Worm (Caenorhabditis elegans) whole organism, L1 larva: ENCODE results near the gene gln-5.

Experiments used
- aha-1 ChIP-seq: fragments of 150-350 bp; optimal IDR thresholded peaks from 2 replicates; lab custom pipeline; 2014; ENCODE audit warnings: missing biosample characterization, missing genetic modification characterization
- aly-2 ChIP-seq: fragments of 150-350 bp; optimal IDR thresholded peaks from 2 replicates; lab custom pipeline; 2014; ENCODE audit warnings: missing biosample characterization, missing genetic modification characterization
- blmp-1 ChIP-seq: fragments of 150-350 bp; optimal IDR thresholded peaks from 2 replicates; lab custom pipeline; 2014; ENCODE audit warnings: missing biosample characterization, missing genetic modification characterization
- ceh-63 ChIP-seq: fragments of 200-800 bp; sonication (Bioruptor generic); optimal IDR thresholded peaks from 2 replicates; lab custom pipeline; 2018; ENCODE audit warnings: mild to moderate bottlenecking, missing genetic modification characterization, missing compliant biosample characterization
- ceh-82 ChIP-seq, 3 experiments: fragments of 150-350 bp in 1 of 3; sonication (generic microtip) in 2 of 3; optimal IDR thresholded peaks; 2 replicates each; lab custom pipeline; 2014 to 2017; ENCODE audit warnings: missing biosample characterization in 3 of 3, missing genetic modification characterization in 3 of 3
- dpl-1 ChIP-seq, 3 experiments: fragments of 150-350 bp in 2 of 3; sonication (generic microtip) in 1 of 3; optimal IDR thresholded peaks; 2 replicates each; lab custom pipeline; 2014 to 2017; ENCODE audit warnings: missing biosample characterization in 3 of 3, missing genetic modification characterization in 3 of 3, missing genetic modification reagents in 3 of 3
- dsc-1 ChIP-seq: sonication (generic microtip); optimal IDR thresholded peaks from 2 replicates; lab custom pipeline; 2016; ENCODE audit warnings: mild to moderate bottlenecking, missing genetic modification characterization, missing compliant biosample characterization
- efl-1 ChIP-seq, 4 experiments: fragments of 150-350 bp; optimal IDR thresholded peaks in 3 of 4; peaks in 1 of 4; 1 replicate in 1 of 4; 2 replicates in 3 of 4; lab custom pipeline; 2014; ENCODE audit warnings: missing biosample characterization in 2 of 4, missing genetic modification characterization in 2 of 4, missing genetic modification reagents in 2 of 4
- egl-13 ChIP-seq: sonication (generic microtip); optimal IDR thresholded peaks from 2 replicates; lab custom pipeline; 2016; ENCODE audit warnings: missing genotype, missing genetic modification reagents, missing genetic modification characterization, missing compliant biosample characterization
- egl-27 ChIP-seq, 2 experiments: fragments of 150-350 bp in 1 of 2; sonication (generic microtip); optimal IDR thresholded peaks; 3 replicates each; lab custom pipeline; 2017 to 2018; ENCODE audit warnings: missing biosample characterization in 2 of 2, missing genetic modification characterization in 2 of 2, missing genetic modification reagents in 2 of 2
- elt-3 ChIP-seq, 6 experiments: fragments of 150-350 bp in 1 of 6; sonication (generic microtip); optimal IDR thresholded peaks; 2 replicates each; lab custom pipeline; 2017 to 2018; ENCODE audit warnings: missing biosample characterization in 6 of 6, missing genetic modification characterization in 6 of 6, inconsistent platforms in 1 of 6
- ets-5 ChIP-seq: fragments of 200-800 bp; sonication (Bioruptor generic); IDR thresholded peaks from 2 replicates; pipeline ENCODE4 v1.3.6; 2022; ENCODE audit warnings: missing genetic modification characterization, missing compliant biosample characterization
- fkh-10 ChIP-seq: sonication (generic microtip); optimal IDR thresholded peaks from 2 replicates; lab custom pipeline; 2017; ENCODE audit warnings: missing biosample characterization, missing genetic modification reagents, missing genetic modification characterization
- fkh-4 ChIP-seq: sonication (generic microtip); optimal IDR thresholded peaks from 2 replicates; lab custom pipeline; 2016; ENCODE audit warnings: missing compliant biosample characterization, missing genetic modification characterization, borderline replicate concordance
- fos-1 ChIP-seq: fragments of 150-350 bp; optimal IDR thresholded peaks from 2 replicates; lab custom pipeline; 2014; ENCODE audit warnings: missing biosample characterization, missing genetic modification characterization
- hlh-4 ChIP-seq: sonication (generic microtip); optimal IDR thresholded peaks from 2 replicates; lab custom pipeline; 2016; ENCODE audit warnings: mild to moderate bottlenecking, missing genetic modification characterization, missing compliant biosample characterization
- irx-1 ChIP-seq: sonication (generic microtip); optimal IDR thresholded peaks from 2 replicates; lab custom pipeline; 2016; ENCODE audit warnings: missing genetic modification characterization, missing compliant biosample characterization
- isw-1 ChIP-seq: fragments of 200-800 bp; sonication (Bioruptor generic); IDR thresholded peaks from 2 replicates; pipeline ENCODE4 v1.3.6; 2022; ENCODE audit warnings: missing genetic modification characterization, missing compliant biosample characterization
- jun-1 ChIP-seq: fragments of 150-350 bp; optimal IDR thresholded peaks from 2 replicates; lab custom pipeline; 2014; ENCODE audit warnings: missing biosample characterization, missing genetic modification reagents, missing genetic modification characterization
- lin-13 ChIP-seq: fragments of 150-350 bp; optimal IDR thresholded peaks from 2 replicates; lab custom pipeline; 2014; ENCODE audit warnings: missing biosample characterization, missing genetic modification reagents, missing genetic modification characterization
- lin-14 ChIP-seq: fragments of 200-800 bp; sonication (Bioruptor generic); optimal IDR thresholded peaks from 2 replicates; lab custom pipeline; 2018; ENCODE audit warnings: mild to moderate bottlenecking, missing genetic modification characterization, moderate library complexity, missing compliant biosample characterization
- lin-15B ChIP-seq: fragments of 150-350 bp; sonication (generic microtip); optimal IDR thresholded peaks from 3 replicates; lab custom pipeline; 2014; ENCODE audit warnings: missing biosample characterization, missing genetic modification characterization
- lin-35 ChIP-seq, 2 experiments: fragments of 150-350 bp; optimal IDR thresholded peaks; 2 replicates each; lab custom pipeline; 2014; ENCODE audit warnings: missing biosample characterization in 2 of 2, missing genetic modification characterization in 2 of 2, missing genetic modification reagents in 2 of 2
- lin-39 ChIP-seq: fragments of 150-350 bp; optimal IDR thresholded peaks from 2 replicates; lab custom pipeline; 2014; ENCODE audit warnings: missing biosample characterization, missing genetic modification reagents, missing genetic modification characterization
- lir-3 ChIP-seq: sonication (generic microtip); optimal IDR thresholded peaks from 2 replicates; lab custom pipeline; 2016; ENCODE audit warnings: mild to moderate bottlenecking, missing genetic modification characterization, moderate library complexity, missing compliant biosample characterization; ENCODE audit not compliant: poor library complexity
- lsy-2 ChIP-seq, 2 experiments: fragments of 150-350 bp; optimal IDR thresholded peaks; 2 replicates each; lab custom pipeline; 2014; ENCODE audit warnings: missing biosample characterization in 2 of 2, missing genetic modification characterization in 2 of 2
- mef-2 ChIP-seq: fragments of 150-350 bp; optimal IDR thresholded peaks from 2 replicates; lab custom pipeline; 2014; ENCODE audit warnings: missing biosample characterization, missing genetic modification characterization
- mep-1 ChIP-seq: fragments of 150-350 bp; optimal IDR thresholded peaks from 2 replicates; lab custom pipeline; 2014; ENCODE audit warnings: missing biosample characterization, missing genetic modification characterization
- nhr-11 ChIP-seq: fragments of 150-350 bp; optimal IDR thresholded peaks from 2 replicates; lab custom pipeline; 2014; ENCODE audit warnings: missing biosample characterization, missing genetic modification characterization
- nhr-19 ChIP-seq: fragments of 200-800 bp; sonication (Bioruptor generic); conservative IDR thresholded peaks from 2 replicates; pipeline ENCODE4 v1.3.6; 2022; ENCODE audit warnings: missing genetic modification characterization, missing compliant biosample characterization
- nhr-20 ChIP-seq: sonication (generic microtip); optimal IDR thresholded peaks from 2 replicates; lab custom pipeline; 2016; ENCODE audit warnings: mild to moderate bottlenecking, missing genetic modification characterization, missing compliant biosample characterization
- nhr-237 ChIP-seq: fragments of 150-350 bp; optimal IDR thresholded peaks from 2 replicates; lab custom pipeline; 2014; ENCODE audit warnings: missing biosample characterization, missing genetic modification characterization
- nhr-47 ChIP-seq: sonication (generic microtip); optimal IDR thresholded peaks from 2 replicates; lab custom pipeline; 2016; ENCODE audit warnings: mild to moderate bottlenecking, missing genetic modification characterization, moderate library complexity, missing compliant biosample characterization
- nhr-71 ChIP-seq: sonication (generic microtip); optimal IDR thresholded peaks from 2 replicates; lab custom pipeline; 2016; ENCODE audit warnings: mild to moderate bottlenecking, missing genetic modification characterization, moderate library complexity, missing compliant biosample characterization
- nhr-76 ChIP-seq: sonication (generic microtip); optimal IDR thresholded peaks from 2 replicates; lab custom pipeline; 2017; ENCODE audit warnings: missing biosample characterization, missing genetic modification characterization
- nhr-84 ChIP-seq: sonication (generic microtip); optimal IDR thresholded peaks from 2 replicates; lab custom pipeline; 2017; ENCODE audit warnings: missing biosample characterization, missing genetic modification characterization
- nhr-85 ChIP-seq: sonication (generic microtip); peaks from one replicate; lab custom pipeline; 2016; ENCODE audit warnings: missing genetic modification characterization, inconsistent platforms, missing compliant biosample characterization
- nhr-90 ChIP-seq: sonication (generic microtip); optimal IDR thresholded peaks from 2 replicates; lab custom pipeline; 2016; ENCODE audit warnings: mild to moderate bottlenecking, missing genetic modification characterization, missing compliant biosample characterization; ENCODE audit not compliant: poor library complexity
- pag-3 ChIP-seq: sonication (generic microtip); optimal IDR thresholded peaks from 2 replicates; lab custom pipeline; 2017; ENCODE audit warnings: missing genetic modification characterization, mild to moderate bottlenecking, missing compliant biosample characterization, antibody characterized with exemption, borderline replicate concordance; ENCODE audit not compliant: insufficient read depth
- rnt-1 ChIP-seq: sonication (generic microtip); optimal IDR thresholded peaks from 2 replicates; lab custom pipeline; 2016; ENCODE audit warnings: mild to moderate bottlenecking, missing genetic modification characterization, moderate library complexity, missing compliant biosample characterization
- skn-1 ChIP-seq: fragments of 150-350 bp; optimal IDR thresholded peaks from 2 replicates; lab custom pipeline; 2014; ENCODE audit warnings: missing biosample characterization, missing genetic modification characterization
- snu-23 ChIP-seq: sonication (generic microtip); optimal IDR thresholded peaks from 2 replicates; lab custom pipeline; 2016; ENCODE audit warnings: missing genetic modification characterization, missing compliant biosample characterization
- sptf-1 ChIP-seq: fragments of 150-350 bp; optimal IDR thresholded peaks from 2 replicates; lab custom pipeline; 2014; ENCODE audit warnings: missing biosample characterization, missing genetic modification characterization
- sup-37 ChIP-seq: fragments of 200-800 bp; sonication (Bioruptor generic); optimal IDR thresholded peaks from 2 replicates; lab custom pipeline; 2018; ENCODE audit warnings: mild to moderate bottlenecking, missing genetic modification characterization, missing compliant biosample characterization
- swsn-7 ChIP-seq: sonication (generic microtip); optimal IDR thresholded peaks from 2 replicates; lab custom pipeline; 2016; ENCODE audit warnings: missing genetic modification characterization, missing compliant biosample characterization
- unc-62 ChIP-seq: fragments of 150-350 bp; optimal IDR thresholded peaks from 2 replicates; lab custom pipeline; 2014; ENCODE audit warnings: missing biosample characterization, missing genetic modification reagents, missing genetic modification characterization
- unc-86 ChIP-seq: sonication (generic microtip); optimal IDR thresholded peaks from 2 replicates; lab custom pipeline; 2016; ENCODE audit warnings: missing genetic modification characterization, missing compliant biosample characterization
- unc-98 ChIP-seq: fragments of 200-800 bp; sonication (Bioruptor generic); IDR thresholded peaks from 2 replicates; pipeline ENCODE4 v1.3.6; 2022; ENCODE audit warnings: missing genetic modification characterization, missing compliant biosample characterization
- xbp-1 ChIP-seq: sonication (generic microtip); optimal IDR thresholded peaks from 2 replicates; lab custom pipeline; 2016; ENCODE audit warnings: missing genetic modification characterization, missing compliant biosample characterization
- zag-1 ChIP-seq: fragments of 150-350 bp; optimal IDR thresholded peaks from 2 replicates; lab custom pipeline; 2014; ENCODE audit warnings: missing biosample characterization, missing genetic modification characterization
- zip-4 ChIP-seq: fragments of 200-800 bp; sonication (Bioruptor generic); optimal IDR thresholded peaks from 2 replicates; lab custom pipeline; 2018; ENCODE audit warnings: mild to moderate bottlenecking, missing genetic modification characterization, moderate library complexity, missing compliant biosample characterization
- ztf-11 ChIP-seq, 2 experiments: sonication (generic microtip); optimal IDR thresholded peaks; 2 replicates each; lab custom pipeline; 2016 to 2017; ENCODE audit warnings: missing genetic modification characterization in 2 of 2, missing biosample characterization in 1 of 2, missing compliant biosample characterization in 1 of 2

The gln-5 gene

ce11 chrIV:17278363-17278762, 4.9 kb upstream of the gln-5 start (continued):
- TF ChIP-seq fkh-4 (tag; lab: Kevin White, UChicago), result peak; percentile 86
- peak; percentile 64 for TF ChIP-seq nhr-76 (tag; lab: Kevin White, UChicago)
- peak; percentile 31 to 96 (median 66) for TF ChIP-seq elt-3 (tag; optimal IDR thresholded peaks at IDR 0.05; lab: Kevin White, UChicago)
- no peak for TF ChIP-seq ets-5
- no peak for TF ChIP-seq sptf-1 (tag; lab: Kevin White, UChicago)
- TF ChIP-seq mef-2, result peak; percentile 81
- TF ChIP-seq hlh-4 (tag; lab: Kevin White, UChicago), result peak; percentile 72
- peak; percentile 99 for TF ChIP-seq egl-13 (tag; lab: Kevin White, UChicago)
- peak; percentile 98 for TF ChIP-seq xbp-1 (tag; lab: Kevin White, UChicago)
- TF ChIP-seq nhr-237 (tag; lab: Kevin White, UChicago), result peak; percentile 92
- TF ChIP-seq ceh-82 (tag; optimal IDR thresholded peaks at IDR 0.05; lab: Kevin White, UChicago), result peak; percentile 94 to 97 (median 95)
- peak; percentile 96 for TF ChIP-seq nhr-11 (tag; lab: Kevin White, UChicago)
- TF ChIP-seq lin-13, result peak; percentile 92
- peak; percentile 99 for TF ChIP-seq unc-86 (tag; lab: Kevin White, UChicago)
- TF ChIP-seq ceh-63 (GFP tag; lab: Kevin White, UChicago), result peak; percentile 82
- no peak for TF ChIP-seq nhr-84 (tag; lab: Kevin White, UChicago)
- peak; percentile 59 to 96 for TF ChIP-seq ztf-11 (tag; optimal IDR thresholded peaks at IDR 0.05; lab: Kevin White, UChicago)
- TF ChIP-seq nhr-90 (tag; lab: Kevin White, UChicago), result peak; percentile 98
- peak; percentile 91 for TF ChIP-seq lin-39
- TF ChIP-seq efl-1 (optimal IDR thresholded peaks at IDR 0.05; lab: Kevin White, UChicago), result peak; percentile 86 to 89
- TF ChIP-seq efl-1 (GFP tag; optimal IDR thresholded peaks at IDR 0.05 in 1 of 2; lab: Kevin White, UChicago), result peak; percentile 72 to 98
- peak; percentile 99 for TF ChIP-seq nhr-20 (tag; lab: Kevin White, UChicago)
- TF ChIP-seq rnt-1 (tag; lab: Kevin White, UChicago), result peak; percentile 82
- peak; percentile 71 to 88 for TF ChIP-seq egl-27 (tag; optimal IDR thresholded peaks at IDR 0.05; lab: Kevin White, UChicago)
- no peak for TF ChIP-seq pag-3 (tag; lab: Kevin White, UChicago)
- peak; percentile 71 for TF ChIP-seq lin-15B (tag; lab: Kevin White, UChicago)
- peak; percentile 83 to 90 for TF ChIP-seq lin-35 (GFP tag; optimal IDR thresholded peaks at IDR 0.05; lab: Kevin White, UChicago)
- TF ChIP-seq nhr-71 (tag; lab: Kevin White, UChicago), result peak; percentile 100
- peak; percentile 96 for TF ChIP-seq jun-1 (tag; lab: Kevin White, UChicago)
- TF ChIP-seq aly-2 (tag; lab: Kevin White, UChicago), result peak; percentile 92
- peak; percentile 99 for TF ChIP-seq isw-1 (GFP tag; lab: Robert Waterston, UW)
- TF ChIP-seq sup-37 (GFP tag; lab: Kevin White, UChicago), result peak; percentile 97
- peak; percentile 80 for TF ChIP-seq lir-3 (tag; lab: Kevin White, UChicago)
- TF ChIP-seq dsc-1 (tag; lab: Kevin White, UChicago), result peak; percentile 99
- peak; percentile 99 for TF ChIP-seq nhr-47
- peak; percentile 91 for TF ChIP-seq zag-1 (tag; lab: Kevin White, UChicago)
- TF ChIP-seq irx-1 (tag; lab: Kevin White, UChicago), result peak; percentile 96
- TF ChIP-seq aha-1 (tag; lab: Kevin White, UChicago), result peak; percentile 88
- peak; percentile 94 for TF ChIP-seq fos-1
- TF ChIP-seq swsn-7 (tag; lab: Kevin White, UChicago), result peak; percentile 99
- peak; percentile 74 to 80 (median 77) for TF ChIP-seq dpl-1 (GFP tag; optimal IDR thresholded peaks at IDR 0.05; lab: Kevin White, UChicago)
- TF ChIP-seq nhr-85, result peak; percentile 99
- TF ChIP-seq unc-62 (GFP tag; lab: Kevin White, UChicago), result peak; percentile 37
- TF ChIP-seq snu-23, result peak; percentile 99
- TF ChIP-seq mep-1, result peak; percentile 95
- TF ChIP-seq lin-14 (GFP tag; lab: Kevin White, UChicago), result peak; percentile 100
- peak; percentile 80 for TF ChIP-seq blmp-1
- TF ChIP-seq unc-98, result peak; percentile 86
- peak; percentile 96 for TF ChIP-seq nhr-19 (GFP tag; lab: Robert Waterston, UW)
- peak; percentile 90 to 96 for TF ChIP-seq lsy-2 (tag; optimal IDR thresholded peaks at IDR 0.05; lab: Kevin White, UChicago)
- TF ChIP-seq fkh-10 (GFP tag; lab: Kevin White, UChicago), result peak; percentile 99
- TF ChIP-seq skn-1 (tag; lab: Kevin White, UChicago), result peak; percentile 87
- peak; percentile 95 for TF ChIP-seq zip-4 (GFP tag; lab: Kevin White, UChicago)
